Worm (Caenorhabditis elegans) whole organism, L4/young adult: ENCODE results near the gene ZK470.2.

Experiments
- W03F9.2 ChIP-seq: fragments of 150-350 bp; optimal IDR thresholded peaks from 2 replicates; lab custom pipeline; 2014; ENCODE audit warnings: missing biosample characterization, missing genetic modification characterization
- dao-5 ChIP-seq: sonication (generic microtip); optimal IDR thresholded peaks from 2 replicates; lab custom pipeline; 2016; ENCODE audit warnings: missing genotype, missing genetic modification characterization, moderate library complexity, missing compliant biosample characterization
- him-1 ChIP-seq: sonication (generic microtip); optimal IDR thresholded peaks from 2 replicates; lab custom pipeline; 2016; ENCODE audit warnings: missing genotype, missing genetic modification reagents, missing genetic modification characterization, missing compliant biosample characterization

- TF ChIP-seq W03F9.2 = no peak
- TF ChIP-seq him-1 (tag; lab: Kevin White, UChicago) = no peak
- no peak for TF ChIP-seq dao-5 (tag; lab: Kevin White, UChicago)
Measured at ce11 chrX:4144136-4144781, 9.3 kb downstream of the ZK470.2 start.
